Worm (Caenorhabditis elegans) whole organism, early embryonic: ENCODE measurements around the gene mgl-1.

Experiments
- B0310.2 ChIP-seq: sonication (generic microtip); optimal IDR thresholded peaks from 2 replicates; lab custom pipeline; 2016; ENCODE audit warnings: mild to moderate bottlenecking, missing genetic modification characterization, missing compliant biosample characterization
- aly-1 ChIP-seq: sonication (generic microtip); optimal IDR thresholded peaks from 2 replicates; lab custom pipeline; 2016; ENCODE audit warnings: missing genetic modification characterization, missing compliant biosample characterization
- ama-1 ChIP-seq: fragments of 150-350 bp; optimal IDR thresholded peaks from 2 replicates; lab custom pipeline; 2014
- ceh-13 ChIP-seq: fragments of 200-800 bp; sonication (Bioruptor generic); optimal IDR thresholded peaks from 2 replicates; lab custom pipeline; 2018; ENCODE audit warnings: mild to moderate bottlenecking, missing genetic modification characterization, missing compliant biosample characterization
- ceh-36 ChIP-seq: sonication (generic microtip); optimal IDR thresholded peaks from 2 replicates; lab custom pipeline; 2016; ENCODE audit warnings: missing genetic modification characterization, inconsistent platforms, missing compliant biosample characterization
- flt-1 ChIP-seq: fragments of 200-800 bp; sonication (Bioruptor generic); IDR thresholded peaks from 2 replicates; pipeline ENCODE4 v1.3.6; 2022; ENCODE audit warnings: missing genetic modification characterization, missing compliant biosample characterization
- hnd-1 ChIP-seq: sonication (generic microtip); optimal IDR thresholded peaks from 2 replicates; lab custom pipeline; 2016; ENCODE audit warnings: missing genetic modification characterization, missing compliant biosample characterization
- pes-1 ChIP-seq: fragments of 200-800 bp; sonication (Bioruptor generic); IDR thresholded peaks from 2 replicates; pipeline ENCODE4 v1.3.6; 2022; ENCODE audit warnings: missing genetic modification reagents, missing genetic modification characterization, missing compliant biosample characterization
- sea-1 ChIP-seq: fragments of 200-800 bp; sonication (Bioruptor generic); conservative IDR thresholded peaks from 2 replicates; pipeline ENCODE4 v1.3.6; 2022; ENCODE audit warnings: missing genetic modification characterization, missing compliant biosample characterization
- tbx-11 ChIP-seq: fragments of 200-800 bp; sonication (Bioruptor generic); IDR thresholded peaks from 2 replicates; pipeline ENCODE4 v1.3.6; 2022; ENCODE audit warnings: missing genetic modification characterization, missing compliant biosample characterization
- tra-4 ChIP-seq: sonication (generic microtip); optimal IDR thresholded peaks from 2 replicates; lab custom pipeline; 2017; ENCODE audit warnings: missing genetic modification characterization, missing compliant biosample characterization

ce11 chrX:9941379-9941778, 34.7 kb downstream of the mgl-1 start:
- TF ChIP-seq flt-1 (GFP tag; lab: Robert Waterston, UW) (no peak), aly-1 (no peak), ama-1 (lab: Kevin White, UChicago) (no peak), tra-4 (tag; lab: Kevin White, UChicago) (no peak), sea-1 (GFP tag; lab: Robert Waterston, UW) (no peak), hnd-1 (tag; lab: Kevin White, UChicago) (no peak), ceh-13 (no peak), pes-1 (GFP tag; lab: Robert Waterston, UW) (no peak), B0310.2 (no peak), tbx-11 (GFP tag; lab: Robert Waterston, UW) (no peak), ceh-36 (no peak)
